Worm (Caenorhabditis elegans) whole organism, L4 larva: Measurements from ENCODE around the gene F53H1.4.

ENCODE experiments used
- D1046.2 ChIP-seq: fragments of 200-800 bp; sonication (Bioruptor generic); IDR thresholded peaks from 2 replicates; pipeline ENCODE4 v1.3.6; 2022; ENCODE audit warnings: missing genetic modification characterization, missing compliant biosample characterization
- F44E2.7 ChIP-seq: fragments of 200-800 bp; sonication (Bioruptor generic); IDR thresholded peaks from 2 replicates; pipeline ENCODE4 v2.1.2; 2022; ENCODE audit warnings: missing genetic modification characterization, missing compliant biosample characterization
- R02D3.7 ChIP-seq: fragments of 150-350 bp; sonication (generic microtip); optimal IDR thresholded peaks from 3 replicates; lab custom pipeline; 2014; ENCODE audit warnings: missing biosample characterization, missing genetic modification characterization
- T20F7.1 ChIP-seq: fragments of 200-800 bp; sonication (Bioruptor generic); optimal IDR thresholded peaks from 2 replicates; lab custom pipeline; 2018; ENCODE audit warnings: mild to moderate bottlenecking, missing genetic modification characterization, missing compliant biosample characterization
- T26A8.4 ChIP-seq: fragments of 200-800 bp; sonication (Bioruptor generic); IDR thresholded peaks from 2 replicates; pipeline ENCODE4 v1.3.6; 2022; ENCODE audit warnings: missing genetic modification characterization, missing compliant biosample characterization
- Y48G9A.11 ChIP-seq: fragments of 200-800 bp; sonication (Bioruptor generic); IDR thresholded peaks from 2 replicates; pipeline ENCODE4 v1.3.6; 2022; ENCODE audit warnings: missing genetic modification reagents, missing genetic modification characterization, missing compliant biosample characterization
- ZK337.2 ChIP-seq: fragments of 200-800 bp; sonication (Bioruptor generic); IDR thresholded peaks from 2 replicates; pipeline ENCODE4 v1.3.6; 2022; ENCODE audit warnings: missing genetic modification reagents, missing genetic modification characterization, missing compliant biosample characterization
- aha-1 ChIP-seq: fragments of 150-350 bp; peaks from one replicate; lab custom pipeline; 2014; ENCODE audit warnings: missing biosample characterization, missing genetic modification characterization
- arid-1 ChIP-seq: fragments of 200-800 bp; sonication (Bioruptor generic); conservative IDR thresholded peaks from 2 replicates; pipeline ENCODE4 v1.3.6; 2022; ENCODE audit warnings: missing genetic modification reagents, missing genetic modification characterization, missing compliant biosample characterization
- attf-4 ChIP-seq: sonication (generic microtip); optimal IDR thresholded peaks from 3 replicates; lab custom pipeline; 2017; ENCODE audit warnings: missing biosample characterization, missing genetic modification characterization
- ceh-32 ChIP-seq: sonication (generic microtip); optimal IDR thresholded peaks from 2 replicates; lab custom pipeline; 2016; ENCODE audit warnings: mild to moderate bottlenecking, missing genetic modification characterization, missing compliant biosample characterization; ENCODE audit not compliant: poor library complexity
- cey-2 ChIP-seq: sonication (generic microtip); optimal IDR thresholded peaks from 3 replicates; lab custom pipeline; 2017; ENCODE audit warnings: missing genetic modification characterization, mild to moderate bottlenecking, missing compliant biosample characterization, antibody characterized with exemption, borderline replicate concordance; ENCODE audit not compliant: insufficient read depth
- daf-16 ChIP-seq, 3 experiments: sonication (generic microtip); optimal IDR thresholded peaks; 2 replicates each; lab custom pipeline; 2016 to 2017; ENCODE audit warnings: missing genetic modification characterization in 3 of 3, missing genetic modification reagents in 3 of 3, mild to moderate bottlenecking in 2 of 3, missing compliant biosample characterization in 2 of 3, missing biosample characterization in 1 of 3, moderate library complexity in 1 of 3
- daf-8 ChIP-seq: fragments of 200-800 bp; sonication (Bioruptor generic); IDR thresholded peaks from 2 replicates; pipeline ENCODE4 v1.3.6; 2022; ENCODE audit warnings: missing genetic modification characterization, missing compliant biosample characterization
- dmd-6 ChIP-seq: fragments of 200-800 bp; sonication (Bioruptor generic); IDR thresholded peaks from 2 replicates; pipeline ENCODE4 v1.3.6; 2022; ENCODE audit warnings: missing genetic modification reagents, missing genetic modification characterization, missing compliant biosample characterization
- dpl-1 ChIP-seq: fragments of 150-350 bp; optimal IDR thresholded peaks from 2 replicates; lab custom pipeline; 2014; ENCODE audit warnings: missing biosample characterization, missing genetic modification reagents, missing genetic modification characterization
- dve-1 ChIP-seq: sonication (generic microtip); optimal IDR thresholded peaks from 2 replicates; lab custom pipeline; 2017; ENCODE audit warnings: antibody characterized with exemption, mild to moderate bottlenecking, missing genetic modification characterization, missing compliant biosample characterization; ENCODE audit not compliant: insufficient read depth
- fkh-10 ChIP-seq: fragments of 150-350 bp; optimal IDR thresholded peaks from 2 replicates; lab custom pipeline; 2014; ENCODE audit warnings: missing biosample characterization, missing genetic modification reagents, missing genetic modification characterization
- hlh-11 ChIP-seq: fragments of 200-800 bp; sonication (Bioruptor generic); optimal IDR thresholded peaks from 2 replicates; lab custom pipeline; 2018; ENCODE audit warnings: mild to moderate bottlenecking, missing genetic modification characterization, missing compliant biosample characterization
- jun-1 ChIP-seq: fragments of 150-350 bp; optimal IDR thresholded peaks from 2 replicates; lab custom pipeline; 2014; ENCODE audit warnings: missing biosample characterization, missing genetic modification reagents, missing genetic modification characterization
- lim-7 ChIP-seq: fragments of 200-800 bp; sonication (Bioruptor generic); IDR thresholded peaks from 2 replicates; pipeline ENCODE4 v1.3.6; 2022; ENCODE audit warnings: missing genetic modification characterization, missing compliant biosample characterization
- lin-13 ChIP-seq: fragments of 150-350 bp; optimal IDR thresholded peaks from 2 replicates; lab custom pipeline; 2014; ENCODE audit warnings: missing biosample characterization, missing genetic modification reagents, missing genetic modification characterization
- lin-38 ChIP-seq: fragments of 200-800 bp; sonication (Bioruptor generic); IDR thresholded peaks from 2 replicates; pipeline ENCODE4 v1.3.6; 2022; ENCODE audit warnings: missing genetic modification reagents, missing genetic modification characterization, missing compliant biosample characterization
- lsy-2 ChIP-seq, 2 experiments: fragments of 150-350 bp in 1 of 2; sonication (generic microtip) in 1 of 2; optimal IDR thresholded peaks; 2 replicates each; lab custom pipeline; 2014 to 2017; ENCODE audit warnings: missing biosample characterization in 2 of 2, missing genetic modification characterization in 2 of 2
- madf-5 ChIP-seq, 2 experiments: fragments of 200-800 bp; sonication (Bioruptor generic); IDR thresholded peaks; 2 replicates each; pipeline ENCODE4 v1.3.6; 2022; ENCODE audit warnings: missing compliant biosample characterization in 2 of 2, missing genetic modification characterization in 2 of 2
- mes-2 ChIP-seq: sonication (generic microtip); optimal IDR thresholded peaks from 2 replicates; lab custom pipeline; 2016; ENCODE audit warnings: missing genotype, mild to moderate bottlenecking, missing genetic modification characterization, missing compliant biosample characterization; ENCODE audit not compliant: poor library complexity, severe bottlenecking
- mxl-2 ChIP-seq: fragments of 200-800 bp; sonication (Bioruptor generic); conservative IDR thresholded peaks from 2 replicates; pipeline ENCODE4 v1.3.6; 2022; ENCODE audit warnings: missing genetic modification reagents, missing genetic modification characterization, missing compliant biosample characterization
- nhr-10 ChIP-seq: fragments of 150-350 bp; optimal IDR thresholded peaks from 2 replicates; lab custom pipeline; 2014; ENCODE audit warnings: missing biosample characterization, missing genetic modification characterization
- nhr-102 ChIP-seq: sonication (generic microtip); optimal IDR thresholded peaks from 2 replicates; lab custom pipeline; 2016; ENCODE audit warnings: mild to moderate bottlenecking, missing genetic modification characterization, moderate library complexity, missing compliant biosample characterization
- nhr-28 ChIP-seq: fragments of 150-350 bp; optimal IDR thresholded peaks from 2 replicates; lab custom pipeline; 2014; ENCODE audit warnings: missing biosample characterization, missing genetic modification characterization
- nhr-48 ChIP-seq: sonication (generic microtip); optimal IDR thresholded peaks from 2 replicates; lab custom pipeline; 2016; ENCODE audit warnings: mild to moderate bottlenecking, missing genetic modification characterization, missing compliant biosample characterization
- nhr-77 ChIP-seq: fragments of 150-350 bp; optimal IDR thresholded peaks from 2 replicates; lab custom pipeline; 2014; ENCODE audit warnings: missing biosample characterization, missing genetic modification characterization
- pqm-1 ChIP-seq: sonication (generic microtip); optimal IDR thresholded peaks from 2 replicates; lab custom pipeline; 2017; ENCODE audit warnings: missing biosample characterization, missing genetic modification characterization
- sdz-12 ChIP-seq: fragments of 200-800 bp; sonication (Bioruptor generic); optimal IDR thresholded peaks from 2 replicates; lab custom pipeline; 2018; ENCODE audit warnings: mild to moderate bottlenecking, missing genetic modification characterization, missing compliant biosample characterization
- unc-62 ChIP-seq, 3 experiments: fragments of 150-350 bp in 1 of 3; sonication (generic microtip); optimal IDR thresholded peaks in 2 of 3; peaks in 1 of 3; 1 replicate in 1 of 3; 2 replicates in 2 of 3; lab custom pipeline; 2014 to 2017; ENCODE audit warnings: missing biosample characterization in 3 of 3, missing genetic modification characterization in 3 of 3, missing genetic modification reagents in 3 of 3, missing genotype in 1 of 3
- zag-1 ChIP-seq: fragments of 150-350 bp; optimal IDR thresholded peaks from 2 replicates; lab custom pipeline; 2014; ENCODE audit warnings: missing biosample characterization, missing genetic modification characterization
- zip-11 ChIP-seq: fragments of 200-800 bp; sonication (Bioruptor generic); IDR thresholded peaks from 2 replicates; pipeline ENCODE4 v1.3.6; 2022; ENCODE audit warnings: missing genetic modification characterization, missing compliant biosample characterization
- ztf-11 ChIP-seq: fragments of 150-350 bp; optimal IDR thresholded peaks from 2 replicates; lab custom pipeline; 2014; ENCODE audit warnings: missing biosample characterization, missing genetic modification characterization

F53H1.4 gene

ce11 chrIV:1309600-1310207, at the start of gene F53H1.4, which contains the start of gene ddx-46:
F53H1.4 (plus strand) TSS chrIV:1310166.
ddx-46 (minus strand) TSS chrIV:1309650.
- peak; percentile 96 for TF ChIP-seq aha-1 (tag; lab: Kevin White, UChicago)
- peak in 1 of 2 experiments; percentile 47 for TF ChIP-seq lsy-2 (tag; optimal IDR thresholded peaks at IDR 0.05; lab: Kevin White, UChicago)
- TF ChIP-seq fkh-10 (GFP tag; lab: Kevin White, UChicago): no peak
- peak; percentile 17 for TF ChIP-seq hlh-11
- peak; percentile 98 for TF ChIP-seq T20F7.1 (GFP tag; lab: Kevin White, UChicago)
- no peak for TF ChIP-seq arid-1 (GFP tag; lab: Robert Waterston, UW)
- TF ChIP-seq dpl-1: peak; percentile 87
- TF ChIP-seq lin-38 (GFP tag; lab: Robert Waterston, UW): peak; percentile 76
- TF ChIP-seq Y48G9A.11 (GFP tag; lab: Robert Waterston, UW): peak; percentile 99
- TF ChIP-seq pqm-1 (tag; lab: Kevin White, UChicago): no peak
- TF ChIP-seq F44E2.7 (GFP tag; lab: Robert Waterston, UW): no peak
- TF ChIP-seq, all 104 proteins: peak for 7

- TF ChIP-seq lim-7 (GFP tag; lab: Robert Waterston, UW) (0 out of 2 replicates have a peak, but pooled peaks have one; percentile 17), Y48G9A.11 (GFP tag; lab: Robert Waterston, UW) (0 out of 2 replicates have a peak, but pooled peaks have one; percentile 44), ZK337.2 (GFP tag; lab: Robert Waterston, UW) (no peak), zip-11 (GFP tag; lab: Robert Waterston, UW) (no peak)
These were observed 49.5 kb upstream of the F53H1.4 start for ce11 chrIV:1260474-1260873.

- TF ChIP-seq nhr-28 (tag; lab: Kevin White, UChicago): peak; percentile 20
- no peak for TF ChIP-seq T26A8.4 (GFP tag; lab: Robert Waterston, UW)
- TF ChIP-seq dve-1 (tag; lab: Kevin White, UChicago): no peak
- TF ChIP-seq cey-2 (tag; lab: Kevin White, UChicago): no peak
- peak in 1 of 2 experiments; percentile 15 for TF ChIP-seq unc-62 (GFP tag; optimal IDR thresholded peaks at IDR 0.05 in 1 of 2; lab: Kevin White, UChicago)
- no peak for TF ChIP-seq unc-62 (tag; optimal IDR thresholded peaks at IDR 0.05; lab: Kevin White, UChicago)
- no peak for TF ChIP-seq fkh-10 (GFP tag; lab: Kevin White, UChicago)
- TF ChIP-seq dmd-6 (GFP tag; lab: Robert Waterston, UW): 0 out of 2 replicates have a peak, but pooled peaks have one; percentile 25
- peak; percentile 25 for TF ChIP-seq pqm-1 (tag; lab: Kevin White, UChicago)
- no peak for TF ChIP-seq hlh-11
- no peak for TF ChIP-seq nhr-48
- TF ChIP-seq, all 104 proteins: peak for 4
These were observed 48.9 kb upstream of the F53H1.4 start, which contains the start of gene clec-169 for ce11 chrIV:1261024-1261423. clec-169 (plus strand) TSS chrIV:1261324.

- TF ChIP-seq unc-62 (GFP tag; optimal IDR thresholded peaks at IDR 0.05 in 1 of 2; lab: Kevin White, UChicago): peak in 1 of 2 experiments; percentile 97
- no peak for TF ChIP-seq unc-62 (tag; optimal IDR thresholded peaks at IDR 0.05; lab: Kevin White, UChicago)
- TF ChIP-seq ztf-11 (tag; lab: Kevin White, UChicago): no peak
- TF ChIP-seq, all 104 proteins: peak for 1
These were observed 48.0 kb upstream of the F53H1.4 start for ce11 chrIV:1261930-1262329.

- TF ChIP-seq jun-1 (no peak), madf-5 (GFP tag; IDR thresholded peaks at IDR 0.05; lab: Robert Waterston, UW) (no peak), sdz-12 (GFP tag; lab: Kevin White, UChicago) (no peak), attf-4 (tag; lab: Kevin White, UChicago) (no peak)
These were observed 45.0 kb upstream of the F53H1.4 start, which contains the start of gene F38A1.13 for ce11 chrIV:1264928-1265327. F38A1.13 (plus strand) TSS chrIV:1265228.

ce11 chrIV:1266138-1266537, 43.8 kb upstream of the F53H1.4 start:
- TF ChIP-seq daf-8 (GFP tag; lab: Robert Waterston, UW): no peak
- TF ChIP-seq lim-7 (GFP tag; lab: Robert Waterston, UW): no peak
- TF ChIP-seq nhr-102 (tag; lab: Kevin White, UChicago): no peak
- TF ChIP-seq mes-2 (tag; lab: Kevin White, UChicago): no peak
- TF ChIP-seq pqm-1 (tag; lab: Kevin White, UChicago): peak; percentile 98
- TF ChIP-seq ceh-32: no peak
- no peak for TF ChIP-seq D1046.2 (GFP tag; lab: Robert Waterston, UW)
- no peak for TF ChIP-seq lin-13 (GFP tag; lab: Kevin White, UChicago)
- TF ChIP-seq mxl-2 (GFP tag; lab: Robert Waterston, UW): no peak
- TF ChIP-seq nhr-10 (tag; lab: Kevin White, UChicago): no peak
- TF ChIP-seq daf-16 (GFP tag; optimal IDR thresholded peaks at IDR 0.05; lab: Kevin White, UChicago): no peak
- TF ChIP-seq daf-16 (tag; optimal IDR thresholded peaks at IDR 0.05; lab: Kevin White, UChicago): peak; percentile 71
- no peak for TF ChIP-seq zag-1 (tag; lab: Kevin White, UChicago)
- TF ChIP-seq nhr-77: peak; percentile 73
- TF ChIP-seq R02D3.7 (tag; lab: Kevin White, UChicago): no peak
